Worm (Caenorhabditis elegans) whole organism, midembryonic: ENCODE measurements around the gene nipi-4.

Experiments
- T22C8.4 ChIP-seq: fragments of 200-800 bp; sonication (Bioruptor generic); IDR thresholded peaks from 2 replicates; pipeline ENCODE4 v1.3.6; 2022; ENCODE audit warnings: missing genetic modification characterization, missing compliant biosample characterization
- cog-1 ChIP-seq: sonication (generic microtip); optimal IDR thresholded peaks from 2 replicates; lab custom pipeline; 2016; ENCODE audit warnings: missing genetic modification characterization, missing compliant biosample characterization
- flt-1 ChIP-seq: fragments of 200-800 bp; sonication (Bioruptor generic); IDR thresholded peaks from 2 replicates; pipeline ENCODE4 v1.3.6; 2022; ENCODE audit warnings: missing genetic modification characterization, missing compliant biosample characterization
- klf-2 ChIP-seq: fragments of 200-800 bp; sonication (Bioruptor generic); conservative IDR thresholded peaks from 2 replicates; pipeline ENCODE4 v1.3.6; 2022; ENCODE audit warnings: missing genetic modification reagents, missing genetic modification characterization, missing compliant biosample characterization
- ref-1 ChIP-seq: fragments of 200-800 bp; sonication (Bioruptor generic); conservative IDR thresholded peaks from 2 replicates; pipeline ENCODE4 v1.3.6; 2022; ENCODE audit warnings: missing genetic modification reagents, missing genetic modification characterization, missing compliant biosample characterization
- tab-1 ChIP-seq: fragments of 200-800 bp; sonication (Bioruptor generic); IDR thresholded peaks from 2 replicates; pipeline ENCODE4 v1.3.6; 2022; ENCODE audit warnings: missing genetic modification characterization, missing compliant biosample characterization
- ztf-23 ChIP-seq: fragments of 200-800 bp; sonication (Bioruptor generic); IDR thresholded peaks from 2 replicates; pipeline ENCODE4 v1.3.6; 2022; ENCODE audit warnings: missing genetic modification reagents, missing genetic modification characterization, missing compliant biosample characterization
- ztf-29 ChIP-seq: fragments of 200-800 bp; sonication (Bioruptor generic); IDR thresholded peaks from 2 replicates; pipeline ENCODE4 v1.3.6; 2022; ENCODE audit warnings: missing genetic modification reagents, missing genetic modification characterization, missing compliant biosample characterization

ce11 chrV:7819585-7819984, 51.0 kb downstream of the nipi-4 start:
- TF ChIP-seq tab-1 (GFP tag; lab: Robert Waterston, UW) (no peak), cog-1 (tag; lab: Kevin White, UChicago) (no peak), klf-2 (GFP tag; lab: Robert Waterston, UW) (no peak), ztf-23 (GFP tag; lab: Robert Waterston, UW) (no peak), flt-1 (GFP tag; lab: Robert Waterston, UW) (no peak), T22C8.4 (GFP tag; lab: Robert Waterston, UW) (no peak), ztf-29 (GFP tag; lab: Robert Waterston, UW) (no peak), ref-1 (no peak)
